Worm (Caenorhabditis elegans) whole organism, late embryonic: ENCODE data around the gene C25F9.5.

Experiments
- C38D4.7 ChIP-seq: fragments of 200-800 bp; sonication (Bioruptor generic); optimal IDR thresholded peaks from 2 replicates; lab custom pipeline; 2018; ENCODE audit warnings: mild to moderate bottlenecking, missing genetic modification characterization, moderate library complexity, missing compliant biosample characterization
- F13H6.1 ChIP-seq: sonication (generic microtip); optimal IDR thresholded peaks from 2 replicates; lab custom pipeline; 2016; ENCODE audit warnings: missing genetic modification characterization, missing compliant biosample characterization
- K09A11.1 ChIP-seq: sonication (generic microtip); optimal IDR thresholded peaks from 2 replicates; lab custom pipeline; 2017; ENCODE audit warnings: antibody characterized with exemption, mild to moderate bottlenecking, missing genetic modification characterization, missing compliant biosample characterization; ENCODE audit not compliant: insufficient read depth
- ahr-1 ChIP-seq: sonication (generic microtip); optimal IDR thresholded peaks from 2 replicates; lab custom pipeline; 2016; ENCODE audit warnings: missing genetic modification characterization, missing compliant biosample characterization
- ceh-18 ChIP-seq: sonication (generic microtip); optimal IDR thresholded peaks from 2 replicates; lab custom pipeline; 2016; ENCODE audit warnings: missing genetic modification characterization, missing compliant biosample characterization
- ceh-19 ChIP-seq: fragments of 200-800 bp; sonication (Bioruptor generic); optimal IDR thresholded peaks from 2 replicates; lab custom pipeline; 2018; ENCODE audit warnings: mild to moderate bottlenecking, missing genetic modification characterization, missing compliant biosample characterization
- ceh-2 ChIP-seq: sonication (generic microtip); optimal IDR thresholded peaks from 2 replicates; lab custom pipeline; 2016; ENCODE audit warnings: missing genotype, missing genetic modification characterization, missing compliant biosample characterization
- ceh-22 ChIP-seq: sonication (generic microtip); optimal IDR thresholded peaks from 2 replicates; lab custom pipeline; 2017; ENCODE audit warnings: missing biosample characterization, missing genetic modification characterization
- ceh-30 ChIP-seq: fragments of 150-350 bp; optimal IDR thresholded peaks from 2 replicates; lab custom pipeline; 2014; ENCODE audit warnings: missing biosample characterization, missing genetic modification characterization
- ceh-31 ChIP-seq: sonication (generic microtip); optimal IDR thresholded peaks from 2 replicates; lab custom pipeline; 2016; ENCODE audit warnings: missing genetic modification characterization, missing compliant biosample characterization
- ceh-45 ChIP-seq: fragments of 200-800 bp; sonication (Bioruptor generic); IDR thresholded peaks from 2 replicates; pipeline ENCODE4 v1.3.6; 2022; ENCODE audit warnings: missing genetic modification reagents, missing genetic modification characterization, missing compliant biosample characterization
- ceh-48 ChIP-seq: sonication (generic microtip); optimal IDR thresholded peaks from 2 replicates; lab custom pipeline; 2016; ENCODE audit warnings: missing genetic modification characterization, inconsistent platforms, missing compliant biosample characterization
- ceh-6 ChIP-seq: fragments of 200-800 bp; sonication (Bioruptor generic); optimal IDR thresholded peaks from 2 replicates; lab custom pipeline; 2018; ENCODE audit warnings: mild to moderate bottlenecking, missing genetic modification characterization, missing compliant biosample characterization
- ceh-9 ChIP-seq: sonication (generic microtip); optimal IDR thresholded peaks from 2 replicates; lab custom pipeline; 2016; ENCODE audit warnings: mild to moderate bottlenecking, missing genetic modification characterization, inconsistent platforms, missing compliant biosample characterization
- che-1 ChIP-seq: sonication (generic microtip); optimal IDR thresholded peaks from 2 replicates; lab custom pipeline; 2016; ENCODE audit warnings: mild to moderate bottlenecking, missing genetic modification characterization, missing compliant biosample characterization
- elt-2 ChIP-seq: sonication (generic microtip); optimal IDR thresholded peaks from 2 replicates; lab custom pipeline; 2016; ENCODE audit warnings: missing genetic modification reagents, missing genetic modification characterization, missing compliant biosample characterization
- fax-1 ChIP-seq: sonication (generic microtip); optimal IDR thresholded peaks from 2 replicates; lab custom pipeline; 2016; ENCODE audit warnings: missing genotype, missing genetic modification characterization, missing compliant biosample characterization
- fkh-10 ChIP-seq: fragments of 150-350 bp; optimal IDR thresholded peaks from 2 replicates; lab custom pipeline; 2014; ENCODE audit warnings: missing biosample characterization, missing genetic modification reagents, missing genetic modification characterization
- fkh-6 ChIP-seq: sonication (generic microtip); optimal IDR thresholded peaks from 2 replicates; lab custom pipeline; 2016; ENCODE audit warnings: missing genetic modification characterization, missing compliant biosample characterization
- gmeb-2 ChIP-seq: sonication (generic microtip); optimal IDR thresholded peaks from 2 replicates; lab custom pipeline; 2016; ENCODE audit warnings: missing genetic modification characterization, inconsistent platforms, missing compliant biosample characterization
- hlh-15 ChIP-seq: sonication (generic microtip); optimal IDR thresholded peaks from 2 replicates; lab custom pipeline; 2016; ENCODE audit warnings: missing genetic modification characterization, missing compliant biosample characterization
- hlh-8 ChIP-seq: sonication (generic microtip); optimal IDR thresholded peaks from 2 replicates; lab custom pipeline; 2016; ENCODE audit warnings: missing genotype, missing genetic modification characterization, missing compliant biosample characterization
- lim-6 ChIP-seq: sonication (generic microtip); optimal IDR thresholded peaks from 2 replicates; lab custom pipeline; 2016; ENCODE audit warnings: missing genetic modification characterization, missing compliant biosample characterization
- lin-11 ChIP-seq: fragments of 200-800 bp; sonication (Bioruptor generic); optimal IDR thresholded peaks from 2 replicates; lab custom pipeline; 2018; ENCODE audit warnings: mild to moderate bottlenecking, missing genetic modification characterization, missing compliant biosample characterization
- madf-2 ChIP-seq: sonication (generic microtip); optimal IDR thresholded peaks from 2 replicates; lab custom pipeline; 2017; ENCODE audit warnings: missing genetic modification characterization, missing compliant biosample characterization
- nfya-1 ChIP-seq: sonication (generic microtip); optimal IDR thresholded peaks from 2 replicates; lab custom pipeline; 2017; ENCODE audit warnings: missing genetic modification characterization, mild to moderate bottlenecking, missing compliant biosample characterization, antibody characterized with exemption, moderate library complexity
- pag-3 ChIP-seq: sonication (generic microtip); optimal IDR thresholded peaks from 2 replicates; lab custom pipeline; 2016; ENCODE audit warnings: missing compliant biosample characterization, missing genetic modification characterization, borderline replicate concordance
- pax-1 ChIP-seq: fragments of 150-350 bp; optimal IDR thresholded peaks from 2 replicates; lab custom pipeline; 2014; ENCODE audit warnings: missing biosample characterization, missing genetic modification characterization
- pqm-1 ChIP-seq: sonication (generic microtip); optimal IDR thresholded peaks from 2 replicates; lab custom pipeline; 2016; ENCODE audit warnings: missing genetic modification characterization, missing compliant biosample characterization
- ref-2 ChIP-seq: sonication (generic microtip); optimal IDR thresholded peaks from 2 replicates; lab custom pipeline; 2016; ENCODE audit warnings: missing genetic modification characterization, missing compliant biosample characterization
- sdc-2 ChIP-seq: sonication (generic microtip); optimal IDR thresholded peaks from 2 replicates; lab custom pipeline; 2016; ENCODE audit warnings: missing genotype, missing genetic modification characterization, missing compliant biosample characterization
- sox-2 ChIP-seq: fragments of 200-800 bp; sonication (Bioruptor generic); IDR thresholded peaks from 2 replicates; pipeline ENCODE4 v1.3.6; 2022; ENCODE audit warnings: missing genetic modification reagents, missing genetic modification characterization, missing compliant biosample characterization
- sox-4 ChIP-seq: sonication (generic microtip); optimal IDR thresholded peaks from 2 replicates; lab custom pipeline; 2017; ENCODE audit warnings: mild to moderate bottlenecking, missing genetic modification characterization, inconsistent platforms, missing compliant biosample characterization
- syd-9 ChIP-seq: sonication (generic microtip); optimal IDR thresholded peaks from 2 replicates; lab custom pipeline; 2016; ENCODE audit warnings: mild to moderate bottlenecking, missing genetic modification characterization, moderate library complexity, missing compliant biosample characterization
- tbx-2 ChIP-seq: sonication (generic microtip); optimal IDR thresholded peaks from 2 replicates; lab custom pipeline; 2016; ENCODE audit warnings: missing genetic modification characterization, missing compliant biosample characterization
- unc-55 ChIP-seq: sonication (generic microtip); optimal IDR thresholded peaks from 2 replicates; lab custom pipeline; 2017; ENCODE audit warnings: missing biosample characterization, missing genetic modification reagents, missing genetic modification characterization
- unc-86 ChIP-seq: sonication (generic microtip); optimal IDR thresholded peaks from 2 replicates; lab custom pipeline; 2016; ENCODE audit warnings: missing genetic modification characterization, missing compliant biosample characterization
- ztf-16 ChIP-seq: sonication (generic microtip); optimal IDR thresholded peaks from 2 replicates; lab custom pipeline; 2017; ENCODE audit warnings: missing genetic modification characterization, missing compliant biosample characterization

C25F9.5 gene

DNA sequence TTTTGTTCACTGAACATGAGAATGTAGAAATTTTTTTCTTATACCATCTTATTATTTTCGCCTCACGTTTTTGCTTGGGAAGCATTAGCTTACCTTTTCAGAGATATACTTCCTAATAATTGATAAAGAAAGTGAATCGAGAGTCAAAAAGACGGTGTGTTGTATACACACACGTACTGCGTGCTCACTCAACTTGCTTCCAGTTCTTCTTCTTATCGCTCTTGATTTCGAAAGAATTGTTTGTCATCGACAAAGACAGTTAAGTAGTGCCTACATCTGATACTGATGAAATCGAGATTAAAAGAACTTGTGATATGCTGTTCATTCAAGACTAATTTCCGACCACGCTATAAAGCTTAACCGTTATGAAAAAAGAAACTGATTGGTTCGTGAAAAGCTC lies at the start of gene C25F9.5:
C25F9.5 (minus strand) TSS at position 195 of the 400 bp plus-strand sequence.
- TF ChIP-seq hlh-8 (tag; lab: Kevin White, UChicago) (no peak), hlh-15 (tag; lab: Kevin White, UChicago) (no peak), ztf-16 (tag; lab: Kevin White, UChicago) (no peak), pax-1 (tag; lab: Kevin White, UChicago) (no peak), F13H6.1 (tag; lab: Kevin White, UChicago) (no peak), madf-2 (tag; lab: Kevin White, UChicago) (no peak), sox-2 (GFP tag; lab: Robert Waterston, UW) (no peak), lim-6 (tag; lab: Kevin White, UChicago) (no peak), ahr-1 (tag; lab: Kevin White, UChicago) (no peak), lin-11 (no peak)

DNA sequence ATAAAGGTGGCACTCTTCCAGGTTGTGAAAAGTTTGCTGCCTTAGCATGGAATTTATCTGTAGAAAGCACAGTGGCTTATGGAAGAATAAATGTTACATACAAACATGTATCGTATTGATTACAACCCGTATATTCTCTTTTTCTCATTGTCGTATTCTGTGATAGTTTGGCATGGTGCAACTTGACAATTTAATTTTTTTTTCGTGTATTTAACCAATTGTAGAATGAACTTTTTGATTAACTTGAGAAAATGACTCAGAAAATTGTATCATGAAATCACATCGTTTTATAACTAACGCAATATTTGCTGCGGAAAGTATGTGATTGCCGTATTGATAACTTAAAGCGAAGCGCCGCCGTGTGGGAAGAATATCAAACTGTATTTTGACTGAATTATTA lies 46.5 kb upstream of the C25F9.5 start, which contains the start of gene Y43F8B.24:
Y43F8B.24 (plus strand) TSS at position 301 of the 400 bp plus-strand sequence.
- TF ChIP-seq pax-1 (tag; lab: Kevin White, UChicago), result no peak
- TF ChIP-seq pag-3 (tag; lab: Kevin White, UChicago), result no peak
- no peak for TF ChIP-seq nfya-1 (tag; lab: Kevin White, UChicago)
- no peak for TF ChIP-seq pqm-1 (tag; lab: Kevin White, UChicago)
- no peak for TF ChIP-seq ceh-48
- no peak for TF ChIP-seq ceh-6 (GFP tag; lab: Kevin White, UChicago)
- no peak for TF ChIP-seq K09A11.1 (tag; lab: Kevin White, UChicago)
- no peak for TF ChIP-seq sdc-2

DNA sequence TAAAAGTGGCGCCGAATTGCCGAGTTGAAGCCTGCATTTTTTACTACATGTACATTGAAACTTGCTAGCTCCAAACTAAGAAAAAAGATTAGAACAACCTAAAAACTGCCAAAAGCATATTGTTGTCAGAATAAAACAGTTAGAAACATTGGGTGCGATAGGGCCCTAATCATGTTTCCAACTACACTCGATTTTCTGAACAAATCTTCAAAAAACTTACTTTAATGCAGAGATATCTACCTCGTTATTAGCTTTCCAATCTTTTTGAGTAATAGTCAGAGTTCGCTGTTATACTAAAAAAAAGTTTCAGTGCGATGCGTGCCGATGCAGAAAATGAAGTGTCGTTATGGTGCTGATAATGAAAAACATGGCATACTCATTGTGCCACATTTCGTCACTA lies 45.0 kb upstream of the C25F9.5 start, which contains the start of the genes Y43F8B.13 and Y43F8B.14:
Y43F8B.13 (plus strand) TSS at position 301 of the 400 bp plus-strand sequence.
Y43F8B.14 (minus strand) TSS at position 322 of the 400 bp plus-strand sequence.
- TF ChIP-seq che-1 (no peak), unc-55 (GFP tag; lab: Kevin White, UChicago) (no peak), C38D4.7 (GFP tag; lab: Kevin White, UChicago) (no peak), ceh-48 (no peak)

DNA sequence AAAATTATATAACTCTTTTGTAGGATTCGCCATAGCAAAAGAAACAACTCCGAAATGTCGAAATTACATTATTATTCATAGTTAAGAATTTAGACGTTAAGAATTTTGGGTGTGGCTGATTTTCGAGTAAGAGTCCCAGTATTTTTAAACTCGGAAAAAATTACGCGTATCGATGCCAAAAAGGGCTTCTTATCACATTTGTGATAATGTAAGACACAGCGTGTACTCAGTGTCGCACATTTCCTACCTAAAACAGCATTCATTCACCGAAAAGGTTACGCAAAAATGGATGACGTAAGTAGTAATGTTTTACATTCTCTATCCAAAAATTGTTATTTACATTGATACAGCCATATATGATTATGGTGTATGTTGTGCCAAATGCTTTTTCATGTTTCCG lies 38.9 kb upstream of the C25F9.5 start, which contains the start of gene M04C3.5:
M04C3.5 (plus strand) TSS at position 190 of the 400 bp plus-strand sequence.
- TF ChIP-seq elt-2 (tag; lab: Kevin White, UChicago), result peak; percentile 8
- no peak for TF ChIP-seq ref-2 (tag; lab: Kevin White, UChicago)

DNA sequence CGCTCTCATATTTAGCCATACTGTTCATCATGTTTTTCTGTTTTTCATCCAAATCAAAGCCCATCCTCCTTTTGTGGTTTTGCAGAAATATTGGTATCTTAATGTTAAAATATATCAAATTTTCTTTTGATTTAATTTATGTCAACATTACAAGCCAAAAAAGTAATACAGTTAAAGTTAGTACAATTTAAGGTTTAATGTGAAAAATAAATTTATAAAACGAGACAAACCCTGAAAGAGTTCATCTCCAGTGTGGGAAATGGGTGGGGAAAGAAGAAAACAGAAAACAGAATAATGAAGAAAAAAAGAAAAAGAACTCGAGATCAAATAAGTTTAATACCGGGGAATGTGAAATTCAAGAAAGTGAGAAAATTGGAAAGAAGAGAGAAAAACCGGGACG lies 38.1 kb upstream of the C25F9.5 start, which contains the start of gene M04C3.2:
M04C3.2 (minus strand) TSS at position 101 of the 400 bp plus-strand sequence.
- no peak for TF ChIP-seq ceh-2
- no peak for TF ChIP-seq unc-86 (tag; lab: Kevin White, UChicago)
- no peak for TF ChIP-seq ceh-9 (tag; lab: Kevin White, UChicago)
- no peak for TF ChIP-seq fax-1 (tag; lab: Kevin White, UChicago)
- TF ChIP-seq gmeb-2, result no peak
- TF ChIP-seq C38D4.7 (GFP tag; lab: Kevin White, UChicago), result no peak
- no peak for TF ChIP-seq ceh-22 (tag; lab: Kevin White, UChicago)
- TF ChIP-seq sox-4 (tag; lab: Kevin White, UChicago), result no peak
- TF ChIP-seq sdc-2, result no peak
- TF ChIP-seq fkh-6 (tag; lab: Kevin White, UChicago), result no peak
- no peak for TF ChIP-seq ceh-30
- TF ChIP-seq ceh-45 (GFP tag; lab: Robert Waterston, UW), result no peak
- no peak for TF ChIP-seq syd-9 (tag; lab: Kevin White, UChicago)
- TF ChIP-seq ceh-18, result no peak
- TF ChIP-seq ceh-31 (tag; lab: Kevin White, UChicago), result no peak
- TF ChIP-seq tbx-2 (tag; lab: Kevin White, UChicago), result no peak
- TF ChIP-seq fkh-10, result no peak
- TF ChIP-seq ceh-19, result no peak
- no peak for TF ChIP-seq lim-6 (tag; lab: Kevin White, UChicago)
